Worm (Caenorhabditis elegans) whole organism, late embryonic: ENCODE measurements around the gene gss-1.

Experiments
- F13H6.1 ChIP-seq: sonication (generic microtip); optimal IDR thresholded peaks from 2 replicates; lab custom pipeline; 2016; ENCODE audit warnings: missing genetic modification characterization, missing compliant biosample characterization
- K02D7.2 ChIP-seq: sonication (generic microtip); optimal IDR thresholded peaks from 2 replicates; lab custom pipeline; 2017; ENCODE audit warnings: mild to moderate bottlenecking, missing genetic modification characterization, missing compliant biosample characterization
- T23F11.4 ChIP-seq: fragments of 200-800 bp; sonication (Bioruptor generic); optimal IDR thresholded peaks from 2 replicates; lab custom pipeline; 2018; ENCODE audit warnings: mild to moderate bottlenecking, missing genetic modification characterization, missing compliant biosample characterization
- Y22D7AL.16 ChIP-seq: sonication (generic microtip); optimal IDR thresholded peaks from 2 replicates; lab custom pipeline; 2016; ENCODE audit warnings: missing genetic modification characterization, missing compliant biosample characterization
- ahr-1 ChIP-seq: sonication (generic microtip); optimal IDR thresholded peaks from 2 replicates; lab custom pipeline; 2016; ENCODE audit warnings: missing genetic modification characterization, missing compliant biosample characterization
- ceh-14 ChIP-seq: sonication (generic microtip); optimal IDR thresholded peaks from 2 replicates; lab custom pipeline; 2016; ENCODE audit warnings: missing genotype, missing genetic modification characterization, missing compliant biosample characterization
- ceh-19 ChIP-seq: fragments of 200-800 bp; sonication (Bioruptor generic); optimal IDR thresholded peaks from 2 replicates; lab custom pipeline; 2018; ENCODE audit warnings: mild to moderate bottlenecking, missing genetic modification characterization, missing compliant biosample characterization
- ceh-2 ChIP-seq: sonication (generic microtip); optimal IDR thresholded peaks from 2 replicates; lab custom pipeline; 2016; ENCODE audit warnings: missing genotype, missing genetic modification characterization, missing compliant biosample characterization
- ceh-22 ChIP-seq: sonication (generic microtip); optimal IDR thresholded peaks from 2 replicates; lab custom pipeline; 2017; ENCODE audit warnings: missing biosample characterization, missing genetic modification characterization
- ceh-24 ChIP-seq: sonication (generic microtip); optimal IDR thresholded peaks from 2 replicates; lab custom pipeline; 2016; ENCODE audit warnings: mild to moderate bottlenecking, missing genetic modification characterization, missing compliant biosample characterization
- ceh-31 ChIP-seq: sonication (generic microtip); optimal IDR thresholded peaks from 2 replicates; lab custom pipeline; 2016; ENCODE audit warnings: missing genetic modification characterization, missing compliant biosample characterization
- ceh-34 ChIP-seq: sonication (generic microtip); optimal IDR thresholded peaks from 2 replicates; lab custom pipeline; 2016; ENCODE audit warnings: mild to moderate bottlenecking, missing genetic modification characterization, missing compliant biosample characterization
- ceh-48 ChIP-seq: sonication (generic microtip); optimal IDR thresholded peaks from 2 replicates; lab custom pipeline; 2016; ENCODE audit warnings: missing genetic modification characterization, inconsistent platforms, missing compliant biosample characterization
- ceh-9 ChIP-seq: sonication (generic microtip); optimal IDR thresholded peaks from 2 replicates; lab custom pipeline; 2016; ENCODE audit warnings: mild to moderate bottlenecking, missing genetic modification characterization, inconsistent platforms, missing compliant biosample characterization
- che-1 ChIP-seq: sonication (generic microtip); optimal IDR thresholded peaks from 2 replicates; lab custom pipeline; 2016; ENCODE audit warnings: mild to moderate bottlenecking, missing genetic modification characterization, missing compliant biosample characterization
- elt-2 ChIP-seq: sonication (generic microtip); optimal IDR thresholded peaks from 2 replicates; lab custom pipeline; 2016; ENCODE audit warnings: missing genetic modification reagents, missing genetic modification characterization, missing compliant biosample characterization
- elt-4 ChIP-seq: sonication (generic microtip); optimal IDR thresholded peaks from 2 replicates; lab custom pipeline; 2016; ENCODE audit warnings: missing genetic modification characterization, missing compliant biosample characterization
- ets-4 ChIP-seq: sonication (generic microtip); optimal IDR thresholded peaks from 2 replicates; lab custom pipeline; 2016; ENCODE audit warnings: missing genetic modification characterization, missing compliant biosample characterization
- eyg-1 ChIP-seq: sonication (generic microtip); optimal IDR thresholded peaks from 2 replicates; lab custom pipeline; 2016; ENCODE audit warnings: missing genotype, missing genetic modification characterization, missing compliant biosample characterization
- fax-1 ChIP-seq: sonication (generic microtip); optimal IDR thresholded peaks from 2 replicates; lab custom pipeline; 2016; ENCODE audit warnings: missing genotype, missing genetic modification characterization, missing compliant biosample characterization
- fkh-6 ChIP-seq: sonication (generic microtip); optimal IDR thresholded peaks from 2 replicates; lab custom pipeline; 2016; ENCODE audit warnings: missing genetic modification characterization, missing compliant biosample characterization
- gmeb-2 ChIP-seq: sonication (generic microtip); optimal IDR thresholded peaks from 2 replicates; lab custom pipeline; 2016; ENCODE audit warnings: missing genetic modification characterization, inconsistent platforms, missing compliant biosample characterization
- hlh-30 ChIP-seq: sonication (generic microtip); optimal IDR thresholded peaks from 2 replicates; lab custom pipeline; 2017; ENCODE audit warnings: antibody characterized with exemption, missing genetic modification characterization, missing compliant biosample characterization; ENCODE audit not compliant: insufficient read depth
- hlh-6 ChIP-seq: sonication (generic microtip); optimal IDR thresholded peaks from 2 replicates; lab custom pipeline; 2016; ENCODE audit warnings: missing genotype, missing genetic modification characterization, missing compliant biosample characterization
- hlh-8 ChIP-seq: sonication (generic microtip); optimal IDR thresholded peaks from 2 replicates; lab custom pipeline; 2016; ENCODE audit warnings: missing genotype, missing genetic modification characterization, missing compliant biosample characterization
- lin-11 ChIP-seq: fragments of 200-800 bp; sonication (Bioruptor generic); optimal IDR thresholded peaks from 2 replicates; lab custom pipeline; 2018; ENCODE audit warnings: mild to moderate bottlenecking, missing genetic modification characterization, missing compliant biosample characterization
- madf-2 ChIP-seq: sonication (generic microtip); optimal IDR thresholded peaks from 2 replicates; lab custom pipeline; 2017; ENCODE audit warnings: missing genetic modification characterization, missing compliant biosample characterization
- mec-3 ChIP-seq: sonication (generic microtip); optimal IDR thresholded peaks from 2 replicates; lab custom pipeline; 2016; ENCODE audit warnings: borderline replicate concordance, missing genetic modification characterization, missing compliant biosample characterization
- nfya-1 ChIP-seq: sonication (generic microtip); optimal IDR thresholded peaks from 2 replicates; lab custom pipeline; 2017; ENCODE audit warnings: missing genetic modification characterization, mild to moderate bottlenecking, missing compliant biosample characterization, antibody characterized with exemption, moderate library complexity
- npax-4 ChIP-seq: sonication (generic microtip); optimal IDR thresholded peaks from 2 replicates; lab custom pipeline; 2016; ENCODE audit warnings: missing genetic modification characterization, missing compliant biosample characterization
- odd-2 ChIP-seq: sonication (generic microtip); optimal IDR thresholded peaks from 2 replicates; lab custom pipeline; 2017; ENCODE audit warnings: antibody characterized with exemption, mild to moderate bottlenecking, missing genetic modification characterization, missing compliant biosample characterization
- pat-9 ChIP-seq: fragments of 200-800 bp; sonication (Bioruptor generic); optimal IDR thresholded peaks from 2 replicates; lab custom pipeline; 2018; ENCODE audit warnings: mild to moderate bottlenecking, missing genetic modification characterization, moderate library complexity, missing compliant biosample characterization
- pha-2 ChIP-seq: sonication (generic microtip); optimal IDR thresholded peaks from 2 replicates; lab custom pipeline; 2017; ENCODE audit warnings: mild to moderate bottlenecking, missing genetic modification characterization, missing compliant biosample characterization
- pha-4 ChIP-seq: fragments of 150-350 bp; optimal IDR thresholded peaks from 2 replicates; lab custom pipeline; 2018; ENCODE audit warnings: missing biosample characterization, missing genetic modification reagents, missing genetic modification characterization
- pqm-1 ChIP-seq: sonication (generic microtip); optimal IDR thresholded peaks from 2 replicates; lab custom pipeline; 2016; ENCODE audit warnings: missing genetic modification characterization, missing compliant biosample characterization
- sox-4 ChIP-seq: sonication (generic microtip); optimal IDR thresholded peaks from 2 replicates; lab custom pipeline; 2017; ENCODE audit warnings: mild to moderate bottlenecking, missing genetic modification characterization, inconsistent platforms, missing compliant biosample characterization
- tbx-7 ChIP-seq: sonication (generic microtip); optimal IDR thresholded peaks from 2 replicates; lab custom pipeline; 2016; ENCODE audit warnings: missing genotype, missing genetic modification characterization, missing compliant biosample characterization
- unc-42 ChIP-seq: sonication (generic microtip); optimal IDR thresholded peaks from 2 replicates; lab custom pipeline; 2016; ENCODE audit warnings: missing genotype, missing genetic modification characterization, missing compliant biosample characterization
- zip-5 ChIP-seq: sonication (generic microtip); optimal IDR thresholded peaks from 2 replicates; lab custom pipeline; 2016; ENCODE audit warnings: missing genetic modification characterization, missing compliant biosample characterization
- ztf-16 ChIP-seq: sonication (generic microtip); optimal IDR thresholded peaks from 2 replicates; lab custom pipeline; 2017; ENCODE audit warnings: missing genetic modification characterization, missing compliant biosample characterization

gss-1 gene

ce11 chrII:9445368-9445767, 29.1 kb upstream of the gss-1 start, which contains the start of gene R09D1.13:
TSS of gene R09D1.13 (minus strand) at chrII:9445468.
- TF ChIP-seq elt-2 (tag; lab: Kevin White, UChicago) (no peak), eyg-1 (tag; lab: Kevin White, UChicago) (no peak), T23F11.4 (no peak), zip-5 (no peak), hlh-30 (tag; lab: Kevin White, UChicago) (no peak), ceh-9 (tag; lab: Kevin White, UChicago) (no peak), sox-4 (tag; lab: Kevin White, UChicago) (no peak), fkh-6 (tag; lab: Kevin White, UChicago) (no peak), ceh-19 (no peak), fax-1 (tag; lab: Kevin White, UChicago) (no peak), pat-9 (tag; lab: Kevin White, UChicago) (no peak), npax-4 (tag; lab: Kevin White, UChicago) (no peak), che-1 (tag; lab: Kevin White, UChicago) (no peak), ceh-34 (tag; lab: Kevin White, UChicago) (no peak), ets-4 (no peak), pha-2 (tag; lab: Kevin White, UChicago) (no peak), F13H6.1 (no peak), Y22D7AL.16 (no peak), ceh-14 (tag; lab: Kevin White, UChicago) (no peak)

- TF ChIP-seq K02D7.2: no peak
- TF ChIP-seq mec-3 (tag; lab: Kevin White, UChicago): no peak
- no peak for TF ChIP-seq ceh-24 (tag; lab: Kevin White, UChicago)
- no peak for TF ChIP-seq fkh-6 (tag; lab: Kevin White, UChicago)
- no peak for TF ChIP-seq ahr-1 (tag; lab: Kevin White, UChicago)
These were observed 27.3 kb upstream of the gss-1 start, which contains the start of gene chil-15 for ce11 chrII:9443522-9443921. TSS of gene chil-15 (minus strand) at chrII:9443622.

DNA sequence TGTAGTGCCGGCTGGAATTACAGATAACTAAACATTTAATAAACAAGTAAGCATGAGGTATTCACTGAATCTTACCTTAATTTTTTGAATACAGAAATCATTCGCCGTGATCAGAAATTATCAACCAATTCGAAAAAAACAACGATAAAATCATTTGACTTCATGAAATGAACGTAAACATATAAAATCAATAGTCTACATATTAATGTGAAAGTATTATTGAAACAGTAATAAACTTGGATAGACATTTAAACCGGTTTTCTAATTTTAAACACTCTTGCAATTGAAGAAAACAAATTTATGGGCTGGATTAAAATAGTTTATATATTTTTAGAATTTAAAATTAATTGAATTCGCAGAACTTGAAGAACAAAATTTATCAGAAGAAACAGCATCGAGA, 25.6 kb upstream of the gss-1 start, which contains the start of gene chil-16:
chil-16 (minus strand) TSS at position 101 of the 400 bp plus-strand sequence.
- TF ChIP-seq pat-9 (tag; lab: Kevin White, UChicago) (no peak), lin-11 (tag; lab: Kevin White, UChicago) (no peak), mec-3 (tag; lab: Kevin White, UChicago) (no peak), pha-2 (tag; lab: Kevin White, UChicago) (no peak), odd-2 (no peak), elt-4 (tag; lab: Kevin White, UChicago) (no peak), nfya-1 (tag; lab: Kevin White, UChicago) (no peak), hlh-6 (tag; lab: Kevin White, UChicago) (no peak), ceh-34 (tag; lab: Kevin White, UChicago) (no peak), ets-4 (no peak), tbx-7 (tag; lab: Kevin White, UChicago) (no peak)

DNA sequence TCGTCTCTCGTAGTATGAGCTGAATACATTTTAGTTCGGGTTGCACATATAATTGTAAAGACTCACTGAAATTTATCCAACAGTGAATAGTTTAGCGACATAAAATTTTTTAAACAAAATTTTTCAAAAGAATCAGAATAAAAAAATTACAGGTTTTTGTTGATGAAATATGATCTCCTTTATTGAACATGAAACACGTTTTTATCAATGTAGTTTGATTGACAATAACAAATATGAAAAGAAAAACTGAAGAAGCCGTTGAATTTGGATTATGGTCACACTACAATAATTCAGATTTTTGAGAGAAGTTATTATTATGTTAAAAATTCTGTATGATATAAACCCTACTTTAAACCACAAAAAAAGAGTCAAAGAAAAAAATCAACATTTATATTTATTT, 23.8 kb upstream of the gss-1 start, which contains the start of gene chil-17:
chil-17 (minus strand) TSS at position 101 of the 400 bp plus-strand sequence.
- TF ChIP-seq gmeb-2 (tag; lab: Kevin White, UChicago) (no peak), ceh-48 (tag; lab: Kevin White, UChicago) (no peak), zip-5 (no peak), ztf-16 (tag; lab: Kevin White, UChicago) (no peak), ceh-19 (no peak), hlh-6 (tag; lab: Kevin White, UChicago) (no peak), ceh-31 (tag; lab: Kevin White, UChicago) (no peak), ceh-2 (tag; lab: Kevin White, UChicago) (no peak), ceh-22 (tag; lab: Kevin White, UChicago) (no peak), eyg-1 (tag; lab: Kevin White, UChicago) (no peak), madf-2 (no peak), ahr-1 (tag; lab: Kevin White, UChicago) (no peak), nfya-1 (tag; lab: Kevin White, UChicago) (no peak), unc-42 (no peak), hlh-30 (tag; lab: Kevin White, UChicago) (no peak), hlh-8 (tag; lab: Kevin White, UChicago) (no peak), pqm-1 (tag; lab: Kevin White, UChicago) (no peak), mec-3 (tag; lab: Kevin White, UChicago) (no peak), sox-4 (tag; lab: Kevin White, UChicago) (no peak), pha-4 (tag; lab: Kevin White, UChicago) (no peak)
